Fruit fly (Drosophila melanogaster): ENCODE data around the gene CG8838.

Gene CG8838

dm6 chr2L:3348146-3348747 is 9.2 kb upstream of the CG8838 start (continued):
- peak; percentile 84 for TF ChIP-seq CG17829 (tag; optimal IDR thresholded peaks at IDR 0.05)
- peak; percentile 53 for TF ChIP-seq Lhr (GFP tag; optimal IDR thresholded peaks at IDR 0.05)
- TF ChIP-seq CG2199 (GFP tag; IDR thresholded peaks at IDR 0.05), result peak; percentile 79; the same call in 2 of the 3 replicates
- no peak for TF ChIP-seq Hr78 (GFP tag; optimal IDR thresholded peaks at IDR 0.05)
- TF ChIP-seq croc (GFP tag; conservative IDR thresholded peaks at IDR 0.05), result peak; percentile 92
- TF ChIP-seq Hr3 (GFP tag; optimal IDR thresholded peaks at IDR 0.05), result peak; percentile 64
- TF ChIP-seq knrl (GFP tag; IDR thresholded peaks at IDR 0.05; ENCODE audit: partially characterized antibody), result peak; percentile 49; the same call in 1 of the 3 replicates
- TF ChIP-seq pnt (GFP tag; optimal IDR thresholded peaks at IDR 0.05), result peak; percentile 42
- no peak for TF ChIP-seq emc (GFP tag; optimal IDR thresholded peaks at IDR 0.05)
- TF ChIP-seq seq (GFP tag; IDR thresholded peaks at IDR 0.05), result peak; percentile 47
- peak; percentile 78 for TF ChIP-seq ind (GFP tag; optimal IDR thresholded peaks at IDR 0.05)
- TF ChIP-seq CG6272 (GFP tag; IDR thresholded peaks at IDR 0.05), result peak; percentile 75
- peak; percentile 12 for TF ChIP-seq MESR4 (GFP tag; optimal IDR thresholded peaks at IDR 0.05)
- peak; percentile 81 for TF ChIP-seq esg (GFP tag; conservative IDR thresholded peaks at IDR 0.05)
- TF ChIP-seq CG34422 (GFP tag; IDR thresholded peaks at IDR 0.05), result peak; percentile 92
- peak; percentile 77 for TF ChIP-seq Gsc (GFP tag; IDR thresholded peaks at IDR 0.05)
- TF ChIP-seq cwo (GFP tag; optimal IDR thresholded peaks at IDR 0.05), result peak; percentile 56
- TF ChIP-seq bcd (GFP tag; optimal IDR thresholded peaks at IDR 0.05), result peak; percentile 76
- no peak for TF ChIP-seq fd102C (GFP tag; optimal IDR thresholded peaks at IDR 0.05)
- peak; percentile 11 for TF ChIP-seq stwl (tag; optimal IDR thresholded peaks at IDR 0.05)
- no peak for TF ChIP-seq disco-r (GFP tag; optimal IDR thresholded peaks at IDR 0.05)
- TF ChIP-seq tap (tag; optimal IDR thresholded peaks at IDR 0.05), result peak; percentile 79
- TF ChIP-seq Chrac-16 (GFP tag; optimal IDR thresholded peaks at IDR 0.05), result peak; percentile 68
- TF ChIP-seq CG14014 (GFP tag; IDR thresholded peaks at IDR 0.05), result peak; percentile 73; the same call in 1 of the 2 replicates
- TF ChIP-seq Nf-YC (tag; optimal IDR thresholded peaks at IDR 0.05), result no peak
- TF ChIP-seq psq (GFP tag; optimal IDR thresholded peaks at IDR 0.05), result no peak
- TF ChIP-seq D (optimal IDR thresholded peaks at IDR 0.05), result no peak
- peak; percentile 88 for TF ChIP-seq D (GFP tag; optimal IDR thresholded peaks at IDR 0.05)
- TF ChIP-seq CG11093 (GFP tag; IDR thresholded peaks at IDR 0.05), result peak; percentile 82
- no peak for TF ChIP-seq Dip2 (GFP tag; IDR thresholded peaks at IDR 0.05)
- no peak for TF ChIP-seq tna (GFP tag; IDR thresholded peaks at IDR 0.05; ENCODE audit: partially characterized antibody)
- 0 out of 2 replicates have a peak, but pooled peaks have one; percentile 13 for TF ChIP-seq CG31224 (GFP tag; IDR thresholded peaks at IDR 0.05)
- TF ChIP-seq Dp (GFP tag; optimal IDR thresholded peaks at IDR 0.05), result no peak
- TF ChIP-seq gro (GFP tag; optimal IDR thresholded peaks at IDR 0.05), result no peak
- TF ChIP-seq Vsx1 (GFP tag; optimal IDR thresholded peaks at IDR 0.05), result peak; percentile 27
- TF ChIP-seq Abd-B (GFP tag; optimal IDR thresholded peaks at IDR 0.05), result peak; percentile 68
- peak; percentile 35 for TF ChIP-seq Deaf1 (tag; optimal IDR thresholded peaks at IDR 0.05)
- TF ChIP-seq Poxn (GFP tag; IDR thresholded peaks at IDR 0.05), result no peak
- peak; percentile 57 for TF ChIP-seq repo (GFP tag; optimal IDR thresholded peaks at IDR 0.05)
- TF ChIP-seq dimm (GFP tag; IDR thresholded peaks at IDR 0.05), result peak; percentile 74
- TF ChIP-seq Ada2b (GFP tag; IDR thresholded peaks at IDR 0.05), result peak; percentile 81
- TF ChIP-seq Awh (GFP tag; IDR thresholded peaks at IDR 0.05), result peak; percentile 97
- peak; percentile 53 to 57 for TF ChIP-seq Pdp1 (GFP tag; optimal IDR thresholded peaks at IDR 0.05)
- peak; percentile 37 for TF ChIP-seq CrebB (tag; optimal IDR thresholded peaks at IDR 0.05)
- no peak for TF ChIP-seq CG42726 (GFP tag; IDR thresholded peaks at IDR 0.05; ENCODE audit: partially characterized antibody)
- peak; percentile 55; the same call in 2 of the 3 replicates for TF ChIP-seq hb (GFP tag; IDR thresholded peaks at IDR 0.05; ENCODE audit: partially characterized antibody)
- TF ChIP-seq CG10654 (GFP tag; optimal IDR thresholded peaks at IDR 0.05), result peak; percentile 70
- peak; percentile 22 for TF ChIP-seq CG8290 (GFP tag; optimal IDR thresholded peaks at IDR 0.05)
- TF ChIP-seq CG8290 (tag; optimal IDR thresholded peaks at IDR 0.05), result no peak
- peak; percentile 93 for TF ChIP-seq CG17359 (tag; optimal IDR thresholded peaks at IDR 0.05)

All from whole organism, embryonic.